Worm (Caenorhabditis elegans): Measurements from ENCODE around the gene F07H5.13.

DNA sequence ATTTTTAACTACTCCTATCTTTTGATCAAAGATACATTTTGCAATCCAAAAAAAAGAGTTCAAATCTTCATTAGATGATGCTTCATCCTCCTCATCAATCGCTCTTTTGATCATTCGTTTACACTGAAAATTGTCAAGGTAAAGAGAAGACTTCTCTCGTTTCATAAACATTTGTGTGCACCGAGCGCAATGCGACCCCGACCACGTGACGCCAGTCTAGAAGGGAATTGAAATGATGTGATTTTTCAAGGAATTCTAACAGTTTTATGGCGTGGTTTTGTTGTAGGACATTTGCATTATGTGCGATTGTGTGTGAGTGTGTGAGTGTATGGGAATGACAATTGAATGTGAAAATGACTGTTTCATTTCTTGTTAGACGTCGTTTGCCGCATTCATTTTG lies 49.1 kb upstream of the F07H5.13 start:
- TF ChIP-seq him-1 (tag; optimal IDR thresholded peaks at IDR 0.05) = no peak
- no peak for TF ChIP-seq dao-5 (tag; optimal IDR thresholded peaks at IDR 0.05)
- TF ChIP-seq W03F9.2 (tag; optimal IDR thresholded peaks at IDR 0.05) = no peak
